Worm (Caenorhabditis elegans) whole organism, midembryonic: Measurements from ENCODE around the gene H41C03.1.

Source experiments
- T22C8.4 ChIP-seq: fragments of 200-800 bp; sonication (Bioruptor generic); IDR thresholded peaks from 2 replicates; pipeline ENCODE4 v1.3.6; 2022; ENCODE audit warnings: missing genetic modification characterization, missing compliant biosample characterization
- cog-1 ChIP-seq: sonication (generic microtip); optimal IDR thresholded peaks from 2 replicates; lab custom pipeline; 2016; ENCODE audit warnings: missing genetic modification characterization, missing compliant biosample characterization
- flt-1 ChIP-seq: fragments of 200-800 bp; sonication (Bioruptor generic); IDR thresholded peaks from 2 replicates; pipeline ENCODE4 v1.3.6; 2022; ENCODE audit warnings: missing genetic modification characterization, missing compliant biosample characterization
- klf-2 ChIP-seq: fragments of 200-800 bp; sonication (Bioruptor generic); conservative IDR thresholded peaks from 2 replicates; pipeline ENCODE4 v1.3.6; 2022; ENCODE audit warnings: missing genetic modification reagents, missing genetic modification characterization, missing compliant biosample characterization
- med-1 ChIP-seq: sonication (generic microtip); optimal IDR thresholded peaks from 2 replicates; lab custom pipeline; 2017; ENCODE audit warnings: missing genetic modification characterization, mild to moderate bottlenecking, missing compliant biosample characterization, antibody characterized with exemption, missing genetic modification reagents; ENCODE audit not compliant: insufficient read depth
- ref-1 ChIP-seq: fragments of 200-800 bp; sonication (Bioruptor generic); conservative IDR thresholded peaks from 2 replicates; pipeline ENCODE4 v1.3.6; 2022; ENCODE audit warnings: missing genetic modification reagents, missing genetic modification characterization, missing compliant biosample characterization
- tab-1 ChIP-seq: fragments of 200-800 bp; sonication (Bioruptor generic); IDR thresholded peaks from 2 replicates; pipeline ENCODE4 v1.3.6; 2022; ENCODE audit warnings: missing genetic modification characterization, missing compliant biosample characterization
- ztf-23 ChIP-seq: fragments of 200-800 bp; sonication (Bioruptor generic); IDR thresholded peaks from 2 replicates; pipeline ENCODE4 v1.3.6; 2022; ENCODE audit warnings: missing genetic modification reagents, missing genetic modification characterization, missing compliant biosample characterization
- ztf-29 ChIP-seq: fragments of 200-800 bp; sonication (Bioruptor generic); IDR thresholded peaks from 2 replicates; pipeline ENCODE4 v1.3.6; 2022; ENCODE audit warnings: missing genetic modification reagents, missing genetic modification characterization, missing compliant biosample characterization

The H41C03.1 gene

DNA sequence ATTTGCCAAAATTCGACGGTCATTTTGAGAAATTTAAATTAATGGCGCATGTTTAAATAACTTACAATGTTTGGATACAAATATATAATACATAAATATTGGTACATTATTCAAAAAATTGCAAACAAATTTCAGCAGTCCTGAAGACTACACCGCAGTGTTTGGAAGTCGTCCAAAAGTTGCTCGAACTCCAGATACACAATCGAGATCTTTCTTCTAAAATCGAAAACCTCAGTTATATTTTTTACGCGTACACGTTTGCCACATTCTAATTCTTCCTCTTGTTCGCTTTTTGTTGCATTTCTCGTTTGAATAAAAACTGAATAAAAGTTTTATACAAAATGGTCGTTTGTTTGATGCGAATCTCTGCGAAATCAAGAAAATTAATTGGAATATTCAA, 50.0 kb downstream of the H41C03.1 start, which contains the start of gene tsp-18:
tsp-18 (plus strand) TSS at position 301 of the 400 bp plus-strand sequence.
- TF ChIP-seq cog-1 (tag; lab: Kevin White, UChicago) (no peak), med-1 (no peak), tab-1 (GFP tag; lab: Robert Waterston, UW) (no peak), klf-2 (no peak), ztf-29 (no peak), ztf-23 (GFP tag; lab: Robert Waterston, UW) (no peak), T22C8.4 (GFP tag; lab: Robert Waterston, UW) (no peak), flt-1 (GFP tag; lab: Robert Waterston, UW) (no peak)

DNA sequence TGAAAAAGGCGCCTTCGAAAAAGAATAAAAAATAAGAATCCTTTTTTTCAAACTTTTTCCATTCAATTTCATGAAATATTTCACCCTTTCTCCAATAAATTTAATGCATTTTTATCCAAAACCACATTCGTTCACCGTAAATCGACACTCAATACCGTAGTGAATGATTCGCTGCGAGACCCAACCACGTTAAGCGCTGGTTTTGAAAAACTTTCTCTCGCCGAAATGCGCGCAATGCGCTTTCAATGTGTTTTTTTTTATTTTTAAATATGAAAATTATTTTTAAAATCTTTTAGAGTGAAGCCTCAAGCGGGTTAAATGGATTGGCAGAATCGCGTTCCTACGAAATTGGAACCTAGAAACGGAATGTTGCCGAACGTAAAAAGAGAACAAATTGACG, 52.1 kb downstream of the H41C03.1 start, which contains the start of gene F59G1.8:
F59G1.8 (plus strand) TSS at position 293 of the 400 bp plus-strand sequence.
- TF ChIP-seq ztf-29, result no peak
- no peak for TF ChIP-seq klf-2
- no peak for TF ChIP-seq T22C8.4 (GFP tag; lab: Robert Waterston, UW)
- no peak for TF ChIP-seq med-1
- no peak for TF ChIP-seq ref-1 (GFP tag; lab: Robert Waterston, UW)
- TF ChIP-seq ztf-23 (GFP tag; lab: Robert Waterston, UW), result no peak
- no peak for TF ChIP-seq tab-1 (GFP tag; lab: Robert Waterston, UW)
- no peak for TF ChIP-seq flt-1 (GFP tag; lab: Robert Waterston, UW)
- TF ChIP-seq cog-1 (tag; lab: Kevin White, UChicago), result no peak
